Fruit fly (Drosophila melanogaster): ENCODE measurements around the gene CG13010.

CG13010 gene

dm6 chrX:16644535-16645131 lies 34.1 kb downstream of the CG13010 start (continued):
- TF ChIP-seq zen2 (GFP tag; IDR thresholded peaks at IDR 0.05; ENCODE audit: partially characterized antibody) (no peak), CG10209 (GFP tag; optimal IDR thresholded peaks at IDR 0.05) (peak; percentile 71), trem (tag; optimal IDR thresholded peaks at IDR 0.05) (no peak), Med (GFP tag) (peak; percentile 83), CG10565 (GFP tag; optimal IDR thresholded peaks at IDR 0.05) (no peak), Atf6 (GFP tag; IDR thresholded peaks at IDR 0.05) (peak; percentile 37; the same call in 1 of the 2 replicates), CG2120 (GFP tag; optimal IDR thresholded peaks at IDR 0.05) (no peak), cwo (GFP tag; optimal IDR thresholded peaks at IDR 0.05) (peak; percentile 7), CG8478 (optimal IDR thresholded peaks at IDR 0.05) (no peak), onecut (GFP tag; IDR thresholded peaks at IDR 0.05) (peak; percentile 53; the same call in 1 of the 2 replicates), CG9932 (GFP tag; IDR thresholded peaks at IDR 0.05) (no peak), CG1602 (GFP tag; optimal IDR thresholded peaks at IDR 0.05) (peak; percentile 26)

DNA sequence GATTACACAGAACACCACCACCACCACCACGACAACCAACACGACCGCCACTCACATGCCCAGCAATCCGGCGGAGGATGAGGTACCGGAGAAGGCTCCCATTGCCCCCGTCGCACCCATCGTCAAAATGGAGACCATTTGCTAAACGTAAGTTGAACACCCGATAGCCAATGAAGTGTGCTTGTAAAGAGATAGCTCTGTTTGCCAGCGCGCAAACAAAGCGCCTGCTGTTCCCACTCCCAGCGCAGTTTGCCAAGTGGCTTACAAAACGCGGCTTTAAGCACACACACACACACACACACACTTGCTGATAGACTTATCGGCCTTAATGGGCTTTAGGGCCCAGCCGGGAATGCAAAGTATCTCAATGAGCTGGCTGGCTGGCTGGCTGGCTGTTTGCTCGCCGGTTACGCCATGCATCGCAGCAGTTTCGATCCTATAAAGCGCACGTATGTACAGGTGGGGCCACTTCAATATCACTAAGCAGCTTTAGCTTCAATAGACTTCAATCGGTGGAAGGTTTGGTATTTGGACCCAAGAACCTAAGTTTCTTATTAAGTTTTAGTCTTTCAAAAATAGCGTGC lies 35.3 kb downstream of the CG13010 start:
- no peak for TF ChIP-seq CG17612 (GFP tag; IDR thresholded peaks at IDR 0.05)
- peak; percentile 7 for TF ChIP-seq CG12769 (tag; optimal IDR thresholded peaks at IDR 0.05)
- TF ChIP-seq croc (GFP tag; conservative IDR thresholded peaks at IDR 0.05), result no peak
- peak; percentile 6; the same call in 1 of the 2 replicates for TF ChIP-seq slbo (GFP tag; IDR thresholded peaks at IDR 0.05)
- TF ChIP-seq CG32767 (GFP tag; IDR thresholded peaks at IDR 0.05), result no peak
- no peak for TF ChIP-seq zen2 (GFP tag; IDR thresholded peaks at IDR 0.05; ENCODE audit: partially characterized antibody)
- no peak for TF ChIP-seq CG18476 (GFP tag; optimal IDR thresholded peaks at IDR 0.05)
- TF ChIP-seq sens (GFP tag), result peak; percentile 78
- no peak for TF ChIP-seq CG10959 (GFP tag; IDR thresholded peaks at IDR 0.05)
- no peak for TF ChIP-seq CG30431 (GFP tag; optimal IDR thresholded peaks at IDR 0.05)
- TF ChIP-seq tna (GFP tag; IDR thresholded peaks at IDR 0.05; ENCODE audit: partially characterized antibody), result no peak
- TF ChIP-seq ATbp (GFP tag; optimal IDR thresholded peaks at IDR 0.05), result peak; percentile 39
- no peak for TF ChIP-seq exex (tag; optimal IDR thresholded peaks at IDR 0.05)
- peak; percentile 70 for TF ChIP-seq oc (tag; optimal IDR thresholded peaks at IDR 0.05)
- no peak for TF ChIP-seq CG8290 (GFP tag; optimal IDR thresholded peaks at IDR 0.05)
- no peak for TF ChIP-seq CG8290 (tag; optimal IDR thresholded peaks at IDR 0.05)
- no peak for TF ChIP-seq CG42726 (GFP tag; IDR thresholded peaks at IDR 0.05; ENCODE audit: partially characterized antibody)
- TF ChIP-seq HLH3B (GFP tag; IDR thresholded peaks at IDR 0.05), result 0 out of 2 replicates have a peak, but pooled peaks have one; percentile 16
- TF ChIP-seq zf30C (GFP tag; optimal IDR thresholded peaks at IDR 0.05), result no peak
- TF ChIP-seq ci (GFP tag; IDR thresholded peaks at IDR 0.05), result no peak
- peak in 1 of 2 experiments; percentile 70 for TF ChIP-seq Pdp1 (GFP tag; optimal IDR thresholded peaks at IDR 0.05)
- TF ChIP-seq CG8359 (GFP tag; optimal IDR thresholded peaks at IDR 0.05; ENCODE audit: borderline replicate concordance), result no peak
- peak; percentile 24 for TF ChIP-seq cg (GFP tag; optimal IDR thresholded peaks at IDR 0.05)
- TF ChIP-seq Med (GFP tag), result peak; percentile 35
- peak; percentile 50 for TF ChIP-seq sd (tag; optimal IDR thresholded peaks at IDR 0.05)
- TF ChIP-seq mirr (GFP tag; optimal IDR thresholded peaks at IDR 0.05), result no peak
- no peak for TF ChIP-seq Dfd (GFP tag; optimal IDR thresholded peaks at IDR 0.05)
- TF ChIP-seq Sry-β (GFP tag; optimal IDR thresholded peaks at IDR 0.05), result no peak
- TF ChIP-seq CG10543 (GFP tag; optimal IDR thresholded peaks at IDR 0.05), result peak; percentile 16
- TF ChIP-seq gem (tag; optimal IDR thresholded peaks at IDR 0.05), result no peak
- TF ChIP-seq stc (GFP tag; IDR thresholded peaks at IDR 0.05), result peak; percentile 26; the same call in 1 of the 2 replicates

Data from whole organism, embryonic.